Fruit fly (Drosophila melanogaster): ENCODE results near the gene CG9098.
A peak's percentile ranks its signal among the peaks of the same experiment; 100 is the strongest.

DNA sequence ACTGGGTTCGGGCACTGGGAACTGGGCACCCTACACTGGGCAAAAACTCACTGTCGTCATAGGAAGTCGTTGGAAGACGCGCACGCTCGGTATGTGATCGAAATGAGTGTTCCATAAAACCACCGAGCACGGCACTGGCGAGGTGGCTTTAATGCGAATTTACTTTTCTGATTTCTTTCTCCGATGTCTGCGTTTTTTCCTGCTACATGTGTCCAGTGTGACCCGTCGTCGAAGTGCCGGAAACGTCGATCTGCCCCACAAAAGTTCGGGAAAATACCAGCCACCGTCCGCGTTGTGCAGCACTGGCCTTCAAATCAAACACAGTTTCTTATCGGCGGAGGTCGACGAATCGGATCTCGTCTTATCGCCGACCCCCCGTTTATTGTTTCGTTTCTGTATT is 12.9 kb downstream of the CG9098 start, which contains the start of gene Kdm5:
- TF ChIP-seq gro (GFP tag; optimal IDR thresholded peaks at IDR 0.05) = peak; percentile 22
- no peak for TF ChIP-seq trh (GFP tag; optimal IDR thresholded peaks at IDR 0.05)
- TF ChIP-seq vfl (GFP tag; optimal IDR thresholded peaks at IDR 0.05) = no peak
- no peak; the same call in 3 of the 4 replicates for TF ChIP-seq Gug (GFP tag; IDR thresholded peaks at IDR 0.05)
- peak; percentile 42 for TF ChIP-seq pho (GFP tag; optimal IDR thresholded peaks at IDR 0.05)
- no peak for TF ChIP-seq sd (tag; optimal IDR thresholded peaks at IDR 0.05)
- no peak for TF ChIP-seq tio (GFP tag; optimal IDR thresholded peaks at IDR 0.05)
- TF ChIP-seq E2f1 (GFP tag; IDR thresholded peaks at IDR 0.05) = 0 out of 2 replicates have a peak, but pooled peaks have one; percentile 26
- no peak for TF ChIP-seq wek (GFP tag; optimal IDR thresholded peaks at IDR 0.05)
- peak; percentile 14 for TF ChIP-seq Mes4 (GFP tag; optimal IDR thresholded peaks at IDR 0.05)
- peak; percentile 54 for TF ChIP-seq Hmr (GFP tag; optimal IDR thresholded peaks at IDR 0.05)
- TF ChIP-seq CG18599 (GFP tag; optimal IDR thresholded peaks at IDR 0.05) = peak; percentile 25
- TF ChIP-seq CG12104 (GFP tag; optimal IDR thresholded peaks at IDR 0.05) = no peak

Measured in whole organism, embryonic.